Fruit fly (Drosophila melanogaster) whole organism, prepupa: ENCODE results near the gene Mnn1.

Source experiments
- CG10631 ChIP-seq: fragments of 200-800 bp; sonication (Bioruptor generic); optimal IDR thresholded peaks from 2 replicates; lab custom pipeline; 2016; ENCODE audit warnings: missing biosample characterization, missing genetic modification characterization
- CG10669 ChIP-seq: fragments of 200-800 bp; sonication (Bioruptor generic); optimal IDR thresholded peaks from 3 replicates; lab custom pipeline; 2018; ENCODE audit warnings: missing biosample characterization, mild to moderate bottlenecking, missing genetic modification characterization, moderate library complexity
- CG11294 ChIP-seq: fragments of 200-800 bp; sonication (Bioruptor generic); IDR thresholded peaks from 2 replicates; pipeline ENCODE4 v1.3.6; 2022; ENCODE audit warnings: missing biosample characterization, missing genetic modification characterization
- CG11762 ChIP-seq: fragments of 200-800 bp; sonication (Bioruptor generic); optimal IDR thresholded peaks from 3 replicates; lab custom pipeline; 2016; ENCODE audit warnings: missing biosample characterization, missing genetic modification characterization; ENCODE audit not compliant: insufficient read depth
- CG15336 ChIP-seq: fragments of 200-800 bp; sonication (Bioruptor generic); IDR thresholded peaks from 2 replicates; pipeline ENCODE4 v1.3.6; 2022; ENCODE audit warnings: missing biosample characterization, missing genetic modification characterization
- CG1621 ChIP-seq: fragments of 200-800 bp; sonication (Bioruptor generic); optimal IDR thresholded peaks from 3 replicates; lab custom pipeline; 2018; ENCODE audit warnings: missing biosample characterization, mild to moderate bottlenecking, missing genetic modification characterization
- CG16779 ChIP-seq: fragments of 200-800 bp; sonication (Bioruptor generic); optimal IDR thresholded peaks from 3 replicates; lab custom pipeline; 2017; ENCODE audit warnings: missing biosample characterization, mild to moderate bottlenecking, missing genetic modification characterization
- CG31627 ChIP-seq: fragments of 200-800 bp; sonication (Bioruptor generic); optimal IDR thresholded peaks from 3 replicates; lab custom pipeline; 2016; ENCODE audit warnings: missing biosample characterization, missing genetic modification characterization
- CG32006 ChIP-seq: fragments of 200-800 bp; sonication (Bioruptor generic); optimal IDR thresholded peaks from 3 replicates; lab custom pipeline; 2017; ENCODE audit warnings: missing biosample characterization, mild to moderate bottlenecking, missing genetic modification characterization
- CG34406 ChIP-seq: fragments of 200-800 bp; sonication (Bioruptor generic); optimal IDR thresholded peaks from 3 replicates; lab custom pipeline; 2016; ENCODE audit warnings: missing biosample characterization, missing genetic modification characterization
- CG3919 ChIP-seq: fragments of 200-800 bp; sonication (Bioruptor generic); optimal IDR thresholded peaks from 3 replicates; lab custom pipeline; 2016; ENCODE audit warnings: missing biosample characterization, missing genetic modification characterization
- CG6163 ChIP-seq: fragments of 200-800 bp; sonication (Bioruptor generic); IDR thresholded peaks from 3 replicates; pipeline ENCODE4 v1.3.6; 2022; ENCODE audit warnings: missing biosample characterization, missing genetic modification characterization
- CG6276 ChIP-seq: fragments of 200-800 bp; sonication (Bioruptor generic); optimal IDR thresholded peaks from 2 replicates; lab custom pipeline; 2017; ENCODE audit warnings: missing biosample characterization, mild to moderate bottlenecking, missing genetic modification characterization
- CG6792 ChIP-seq: fragments of 200-800 bp; sonication (Bioruptor generic); optimal IDR thresholded peaks from 3 replicates; lab custom pipeline; 2016; ENCODE audit warnings: missing biosample characterization, missing genetic modification characterization
- CG6808 ChIP-seq: fragments of 200-800 bp; sonication (Bioruptor generic); optimal IDR thresholded peaks from 3 replicates; lab custom pipeline; 2017; ENCODE audit warnings: missing biosample characterization, missing genetic modification characterization, mild to moderate bottlenecking, moderate library complexity, missing genetic modification reagents
- CG6854 ChIP-seq: fragments of 200-800 bp; sonication (Bioruptor generic); optimal IDR thresholded peaks from 2 replicates; lab custom pipeline; 2017; ENCODE audit warnings: missing biosample characterization, mild to moderate bottlenecking, missing genetic modification characterization
- CG7368 ChIP-seq: fragments of 200-800 bp; sonication (Bioruptor generic); optimal IDR thresholded peaks from 3 replicates; lab custom pipeline; 2016; ENCODE audit warnings: missing biosample characterization, missing genetic modification characterization
- CG8119 ChIP-seq: fragments of 200-800 bp; sonication (Bioruptor generic); IDR thresholded peaks from 3 replicates; pipeline ENCODE4 v1.3.6; 2022; ENCODE audit warnings: missing biosample characterization, missing genetic modification characterization
- CG8319 ChIP-seq: fragments of 200-800 bp; sonication (Bioruptor generic); optimal IDR thresholded peaks from 3 replicates; lab custom pipeline; 2016; ENCODE audit warnings: missing biosample characterization, missing genetic modification characterization
- CG8632 ChIP-seq: fragments of 200-800 bp; sonication (Bioruptor generic); optimal IDR thresholded peaks from 3 replicates; lab custom pipeline; 2016; ENCODE audit warnings: missing biosample characterization, missing genetic modification characterization
- Eip75B ChIP-seq: fragments of 200-800 bp; sonication (Bioruptor generic); optimal IDR thresholded peaks from 3 replicates; lab custom pipeline; 2016; ENCODE audit warnings: missing biosample characterization, missing genetic modification characterization
- Eip78C ChIP-seq: fragments of 200-800 bp; sonication (Bioruptor generic); peaks from one replicate; lab custom pipeline; 2016; ENCODE audit warnings: missing biosample characterization, missing genetic modification characterization
- Eip93F ChIP-seq: fragments of 200-800 bp; sonication (Bioruptor generic); optimal IDR thresholded peaks from 2 replicates; lab custom pipeline; 2016; ENCODE audit warnings: missing biosample characterization, mild to moderate bottlenecking, missing genetic modification characterization
- Ets21C ChIP-seq: fragments of 200-800 bp; sonication (Bioruptor generic); optimal IDR thresholded peaks from 3 replicates; lab custom pipeline; 2016; ENCODE audit warnings: missing biosample characterization, missing genetic modification characterization
- Ets96B ChIP-seq: fragments of 200-800 bp; optimal IDR thresholded peaks from 2 replicates; lab custom pipeline; 2019; ENCODE audit warnings: missing biosample characterization, mild to moderate bottlenecking, missing genetic modification characterization, moderate library complexity
- Gug ChIP-seq: fragments of 200-800 bp; sonication (Bioruptor generic); IDR thresholded peaks from 2 replicates; pipeline ENCODE4 v1.3.6; 2022; ENCODE audit warnings: missing biosample characterization, missing genetic modification characterization
- Hr38 ChIP-seq: sonication (Bioruptor generic); optimal IDR thresholded peaks from 2 replicates; lab custom pipeline; 2016; ENCODE audit warnings: missing biosample characterization, missing genetic modification characterization
- Hr39 ChIP-seq: fragments of 200-800 bp; sonication (Bioruptor generic); optimal IDR thresholded peaks from 2 replicates; lab custom pipeline; 2016; ENCODE audit warnings: missing biosample characterization, missing genetic modification characterization
- Lpt ChIP-seq: fragments of 200-800 bp; sonication (Bioruptor generic); optimal IDR thresholded peaks from 3 replicates; lab custom pipeline; 2016; ENCODE audit warnings: missing biosample characterization, missing genetic modification characterization
- Met ChIP-seq: fragments of 200-800 bp; sonication (Bioruptor generic); optimal IDR thresholded peaks from 3 replicates; lab custom pipeline; 2016; ENCODE audit warnings: missing biosample characterization, missing genetic modification characterization
- OdsH ChIP-seq: fragments of 200-800 bp; sonication (Bioruptor generic); optimal IDR thresholded peaks from 3 replicates; lab custom pipeline; 2016; ENCODE audit warnings: missing biosample characterization, missing genetic modification characterization
- Smox ChIP-seq: fragments of 200-800 bp; sonication (Bioruptor generic); optimal IDR thresholded peaks from 3 replicates; lab custom pipeline; 2016; ENCODE audit warnings: missing biosample characterization, missing genetic modification characterization
- Sox102F ChIP-seq: fragments of 200-800 bp; sonication (Bioruptor generic); optimal IDR thresholded peaks from 2 replicates; lab custom pipeline; 2016; ENCODE audit warnings: missing biosample characterization, mild to moderate bottlenecking, missing genetic modification characterization
- Sox14 ChIP-seq: fragments of 200-800 bp; sonication (Bioruptor generic); optimal IDR thresholded peaks from 3 replicates; lab custom pipeline; 2016; ENCODE audit warnings: missing biosample characterization, missing genetic modification characterization
- Sox15 ChIP-seq: fragments of 200-800 bp; sonication (Bioruptor generic); optimal IDR thresholded peaks from 3 replicates; lab custom pipeline; 2016; ENCODE audit warnings: missing biosample characterization, missing genetic modification characterization
- achi ChIP-seq: fragments of 200-800 bp; sonication (Bioruptor generic); optimal IDR thresholded peaks from 3 replicates; lab custom pipeline; 2016; ENCODE audit warnings: missing biosample characterization, missing genetic modification characterization
- acj6 ChIP-seq: fragments of 200-800 bp; sonication (Bioruptor generic); optimal IDR thresholded peaks from 3 replicates; lab custom pipeline; 2016; ENCODE audit warnings: missing biosample characterization, missing genetic modification characterization
- dsx ChIP-seq: fragments of 200-800 bp; optimal IDR thresholded peaks from 3 replicates; lab custom pipeline; 2019; ENCODE audit warnings: missing biosample characterization, mild to moderate bottlenecking, missing genetic modification characterization, moderate library complexity; ENCODE audit not compliant: poor library complexity, severe bottlenecking
- eg ChIP-seq: fragments of 200-800 bp; sonication (Bioruptor generic); IDR thresholded peaks from 3 replicates; pipeline ENCODE4 v1.3.6; 2022; ENCODE audit warnings: missing biosample characterization, missing genetic modification characterization
- esn ChIP-seq: fragments of 200-800 bp; sonication (Bioruptor generic); optimal IDR thresholded peaks from 2 replicates; lab custom pipeline; 2016; ENCODE audit warnings: missing biosample characterization, mild to moderate bottlenecking, missing genetic modification characterization, moderate library complexity
- fd59A ChIP-seq: fragments of 200-800 bp; sonication (Bioruptor generic); optimal IDR thresholded peaks from 2 replicates; lab custom pipeline; 2017; ENCODE audit warnings: missing biosample characterization, mild to moderate bottlenecking, missing genetic modification characterization, missing genetic modification reagents
- fd85E ChIP-seq: fragments of 200-800 bp; sonication (Bioruptor generic); optimal IDR thresholded peaks from 3 replicates; lab custom pipeline; 2016; ENCODE audit warnings: missing biosample characterization, missing genetic modification characterization
- fkh ChIP-seq: fragments of 200-800 bp; sonication (Bioruptor generic); optimal IDR thresholded peaks from 3 replicates; lab custom pipeline; 2017; ENCODE audit warnings: missing biosample characterization, mild to moderate bottlenecking, missing genetic modification characterization, moderate library complexity
- lz ChIP-seq: fragments of 200-800 bp; sonication (Bioruptor generic); optimal IDR thresholded peaks from 3 replicates; lab custom pipeline; 2016; ENCODE audit warnings: missing biosample characterization, missing genetic modification characterization
- net ChIP-seq: fragments of 200-800 bp; sonication (Bioruptor generic); optimal IDR thresholded peaks from 3 replicates; lab custom pipeline; 2016; ENCODE audit warnings: missing biosample characterization, missing genetic modification characterization
- pdm3 ChIP-seq: fragments of 200-800 bp; sonication (Bioruptor generic); optimal IDR thresholded peaks from 3 replicates; lab custom pipeline; 2016; ENCODE audit warnings: missing biosample characterization, missing genetic modification characterization
- salr ChIP-seq, 2 experiments: fragments of 200-800 bp; sonication (Bioruptor generic); optimal IDR thresholded peaks; 3 replicates each; lab custom pipeline; 2016 to 2018; ENCODE audit warnings: missing biosample characterization in 2 of 2, missing genetic modification characterization in 2 of 2, mild to moderate bottlenecking in 1 of 2
- spab ChIP-seq: fragments of 200-800 bp; sonication (Bioruptor generic); optimal IDR thresholded peaks from 2 replicates; lab custom pipeline; 2017; ENCODE audit warnings: missing biosample characterization, mild to moderate bottlenecking, missing genetic modification characterization, missing genetic modification reagents

Gene Mnn1

DNA sequence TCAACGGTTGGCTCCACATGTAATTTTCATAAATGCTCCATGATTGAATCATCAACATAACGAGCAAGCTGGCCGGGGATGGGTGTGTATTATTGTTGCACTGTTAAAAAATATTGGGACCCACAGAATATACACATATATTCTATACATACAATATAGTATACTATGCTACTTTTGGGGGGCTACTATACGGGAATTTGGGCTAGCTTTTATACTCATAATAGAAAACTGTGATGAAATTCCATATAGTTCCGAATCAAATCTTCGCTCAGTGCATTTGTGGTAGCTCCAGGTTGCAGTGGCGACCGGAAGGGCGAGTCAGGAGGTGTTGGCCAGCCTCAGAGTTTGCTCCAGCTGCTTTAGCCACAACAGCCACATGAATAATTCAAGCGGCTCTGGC lies 15.8 kb downstream of the Mnn1 start (continued):
- peak; percentile 37 for TF ChIP-seq Met (GFP tag; lab: Kevin White, UChicago)
- TF ChIP-seq CG11294 (GFP tag; lab: Robert Waterston, UW), result 0 out of 2 replicates have a peak, but pooled peaks have one; percentile 30
- peak; percentile 61 for TF ChIP-seq CG7368 (GFP tag; lab: Kevin White, UChicago)
- peak; percentile 83 for TF ChIP-seq CG6163 (GFP tag; lab: Robert Waterston, UW)
- TF ChIP-seq Gug (GFP tag; lab: Robert Waterston, UW), result peak; percentile 56; the same call in 1 of the 2 replicates
- TF ChIP-seq achi, result peak; percentile 65
- TF ChIP-seq Eip78C, result peak; percentile 90
- no peak for TF ChIP-seq CG32006 (GFP tag; lab: Kevin White, UChicago)
- no peak for TF ChIP-seq CG16779 (tag; lab: Kevin White, UChicago)
- TF ChIP-seq pdm3 (GFP tag; lab: Kevin White, UChicago), result peak; percentile 54
- TF ChIP-seq CG6808 (GFP tag; lab: Kevin White, UChicago), result peak; percentile 73
- peak; percentile 24 for TF ChIP-seq CG8632
- TF ChIP-seq CG6276, result no peak
- no peak for TF ChIP-seq Smox (GFP tag; lab: Kevin White, UChicago)
- no peak for TF ChIP-seq Eip93F
- peak; percentile 32 for TF ChIP-seq CG34406 (GFP tag; lab: Kevin White, UChicago)
- TF ChIP-seq net, result no peak
- TF ChIP-seq CG11762 (GFP tag; lab: Kevin White, UChicago), result peak; percentile 25
- TF ChIP-seq CG6792 (GFP tag; lab: Kevin White, UChicago), result peak; percentile 56

DNA sequence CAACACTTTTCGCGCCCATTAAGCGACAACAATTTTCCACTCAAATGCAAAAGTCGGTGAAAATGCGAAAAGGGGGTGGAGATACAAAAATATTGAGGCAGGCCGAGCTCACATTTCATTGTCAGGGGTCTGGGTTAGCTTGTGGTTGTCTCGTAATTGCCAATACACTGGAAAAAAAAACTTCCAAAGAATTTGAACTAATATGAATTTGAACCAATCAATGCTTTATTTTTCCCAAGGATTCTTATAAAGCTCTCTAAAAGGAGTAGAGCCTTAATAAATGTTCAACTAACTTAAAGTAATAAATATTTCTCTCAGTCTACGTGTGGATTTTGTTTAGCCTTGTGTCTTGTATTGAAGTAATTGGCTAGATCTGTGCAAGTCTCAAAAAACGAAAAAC lies 16.9 kb downstream of the Mnn1 start:
- TF ChIP-seq CG3919 (GFP tag; lab: Kevin White, UChicago) (peak; percentile 52), dsx (GFP tag; lab: Kevin White, UChicago) (peak; percentile 9), CG6854 (GFP tag; lab: Kevin White, UChicago) (no peak), fd59A (GFP tag; lab: Kevin White, UChicago) (no peak), OdsH (GFP tag; lab: Kevin White, UChicago) (peak; percentile 56), CG1621 (tag; lab: Kevin White, UChicago) (no peak), Lpt (GFP tag; lab: Kevin White, UChicago) (peak; percentile 52), Hr39 (GFP tag; lab: Kevin White, UChicago) (peak; percentile 8), fd85E (no peak), CG8319 (GFP tag; lab: Kevin White, UChicago) (no peak), eg (GFP tag; lab: Robert Waterston, UW) (peak; percentile 82), Ets21C (GFP tag; lab: Kevin White, UChicago) (no peak), CG8632 (peak; percentile 1), CG6163 (GFP tag; lab: Robert Waterston, UW) (peak; percentile 77; the same call in 2 of the 3 replicates), esn (GFP tag; lab: Kevin White, UChicago) (no peak), Ets96B (tag; lab: Kevin White, UChicago) (peak; percentile 36), lz (GFP tag; lab: Kevin White, UChicago) (no peak), CG15336 (GFP tag; lab: Robert Waterston, UW) (peak; percentile 77), salr (GFP tag; optimal IDR thresholded peaks at IDR 0.05; lab: Kevin White, UChicago) (peak in 1 of 2 experiments; percentile 46), spab (peak; percentile 14), Eip75B (GFP tag; lab: Kevin White, UChicago) (peak; percentile 15), achi (peak; percentile 44), CG11762 (GFP tag; lab: Kevin White, UChicago) (peak; percentile 21), CG10669 (GFP tag; lab: Kevin White, UChicago) (peak; percentile 32), Sox14 (peak; percentile 22), CG11294 (GFP tag; lab: Robert Waterston, UW) (peak; percentile 58), Met (GFP tag; lab: Kevin White, UChicago) (no peak), Hr38 (no peak), CG10631 (peak; percentile 21), Eip93F (no peak), CG34406 (GFP tag; lab: Kevin White, UChicago) (no peak), CG6276 (peak; percentile 53), Smox (GFP tag; lab: Kevin White, UChicago) (peak; percentile 3), CG8119 (GFP tag; lab: Robert Waterston, UW) (peak; percentile 75), Sox102F (no peak), acj6 (peak; percentile 45), pdm3 (GFP tag; lab: Kevin White, UChicago) (peak; percentile 57), net (peak; percentile 26), CG7368 (GFP tag; lab: Kevin White, UChicago) (peak; percentile 1), Sox15 (GFP tag; lab: Kevin White, UChicago) (no peak), Gug (GFP tag; lab: Robert Waterston, UW) (peak; percentile 59), CG31627 (GFP tag; lab: Kevin White, UChicago) (peak; percentile 14), fkh (GFP tag; lab: Kevin White, UChicago) (no peak)
